In the genomic region with DNA sequence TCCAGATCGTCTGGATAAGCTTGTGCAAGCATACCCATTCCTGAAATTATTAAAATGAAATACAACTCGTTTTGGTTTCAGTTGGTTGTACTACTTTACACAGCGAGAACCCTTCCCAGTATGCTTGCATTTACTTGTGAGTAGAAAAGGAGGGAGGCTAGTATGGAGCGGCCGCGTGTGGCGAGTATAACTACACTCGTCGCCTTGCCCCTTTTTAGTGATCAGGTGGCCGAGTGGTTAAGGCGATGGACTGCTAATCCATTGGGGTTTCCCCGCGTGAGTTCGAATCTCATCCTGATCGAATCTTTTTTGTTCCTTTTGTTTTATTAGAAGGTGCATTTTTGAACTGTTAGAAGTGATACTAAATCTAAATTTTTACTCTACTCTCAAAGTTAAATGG, we compare ENCODE assay signal across 2 worm cellular contexts.
TF ChIP-seq lines count a peak whose summit lies in the region.

No protein-coding gene starts in this region.

TF ChIP-seq in whole organism, L1 larva, 84 proteins besides CTCF, POLR2A, EP300 and RAD21 (continued from another document):
- no peak for TF ChIP-seq ceh-8 (GFP tag; optimal IDR thresholded peaks at IDR 0.05; lab: Kevin White, UChicago)
- TF ChIP-seq nhr-28 (tag; optimal IDR thresholded peaks at IDR 0.05; lab: Kevin White, UChicago) = no peak
- peak in 1 of 2 experiments; percentile 31 for TF ChIP-seq lsy-2 (tag; optimal IDR thresholded peaks at IDR 0.05; lab: Kevin White, UChicago)
- peak; percentile 28 for TF ChIP-seq C16A3.4 (tag; optimal IDR thresholded peaks at IDR 0.05; lab: Kevin White, UChicago)
- TF ChIP-seq dsc-1 (tag; optimal IDR thresholded peaks at IDR 0.05; lab: Kevin White, UChicago) = peak; percentile 48
- TF ChIP-seq grh-1 (GFP tag; IDR thresholded peaks at IDR 0.05; lab: Robert Waterston, UW) = no peak
- no peak for TF ChIP-seq fkh-4 (tag; optimal IDR thresholded peaks at IDR 0.05; lab: Kevin White, UChicago; ENCODE audit: borderline replicate concordance)
- peak in 1 of 6 experiments; percentile 16 for TF ChIP-seq elt-3 (tag; optimal IDR thresholded peaks at IDR 0.05; lab: Kevin White, UChicago)
- TF ChIP-seq ztf-4 (tag; optimal IDR thresholded peaks at IDR 0.05; lab: Kevin White, UChicago) = no peak
- peak; percentile 6 for TF ChIP-seq efl-1 (optimal IDR thresholded peaks at IDR 0.05; lab: Kevin White, UChicago)
- peak in 1 of 2 experiments; percentile 59 for TF ChIP-seq efl-1 (GFP tag; optimal IDR thresholded peaks at IDR 0.05 in 1 of 2; lab: Kevin White, UChicago)
- peak; percentile 64 for TF ChIP-seq nhr-19 (GFP tag; conservative IDR thresholded peaks at IDR 0.05; lab: Robert Waterston, UW)
- TF ChIP-seq tbx-2 (tag; optimal IDR thresholded peaks at IDR 0.05; lab: Kevin White, UChicago) = peak; percentile 54
- TF ChIP-seq pax-3 (tag; optimal IDR thresholded peaks at IDR 0.05; lab: Kevin White, UChicago) = no peak
- TF ChIP-seq blmp-1 (tag; optimal IDR thresholded peaks at IDR 0.05; lab: Kevin White, UChicago) = no peak
- TF ChIP-seq unc-86 (tag; optimal IDR thresholded peaks at IDR 0.05; lab: Kevin White, UChicago) = peak; percentile 40
- no peak for TF ChIP-seq dpl-1 (GFP tag; optimal IDR thresholded peaks at IDR 0.05; lab: Kevin White, UChicago)
- no peak for TF ChIP-seq lin-39 (tag; optimal IDR thresholded peaks at IDR 0.05; lab: Kevin White, UChicago)
- TF ChIP-seq vab-15 (tag; optimal IDR thresholded peaks at IDR 0.05; lab: Kevin White, UChicago) = no peak
- no peak for TF ChIP-seq ceh-63 (GFP tag; optimal IDR thresholded peaks at IDR 0.05; lab: Kevin White, UChicago)
- TF ChIP-seq pag-3 (tag; optimal IDR thresholded peaks at IDR 0.05; lab: Kevin White, UChicago; ENCODE audit: borderline replicate concordance, insufficient read depth) = no peak
- TF ChIP-seq nhr-20 (tag; optimal IDR thresholded peaks at IDR 0.05; lab: Kevin White, UChicago) = peak; percentile 58
- no peak for TF ChIP-seq sup-37 (GFP tag; optimal IDR thresholded peaks at IDR 0.05; lab: Kevin White, UChicago)
- TF ChIP-seq C04F5.9 (tag; optimal IDR thresholded peaks at IDR 0.05; lab: Kevin White, UChicago) = no peak

TF ChIP-seq in whole organism, young adult, 124 proteins besides CTCF, POLR2A, EP300 and RAD21 (continued from another document):
- TF ChIP-seq Y53F4B.3 (GFP tag; IDR thresholded peaks at IDR 0.05; lab: Robert Waterston, UW) (peak; percentile 64; the same call in 1 of the 2 replicates), F39B2.1 (GFP tag; IDR thresholded peaks at IDR 0.05; lab: Robert Waterston, UW) (no peak), F49E8.2 (tag; optimal IDR thresholded peaks at IDR 0.05; lab: Kevin White, UChicago; ENCODE audit: insufficient read depth) (no peak), D2030.7 (GFP tag; IDR thresholded peaks at IDR 0.05; lab: Robert Waterston, UW) (peak; percentile 85), lsy-27 (tag; optimal IDR thresholded peaks at IDR 0.05; lab: Kevin White, UChicago; ENCODE audit: borderline replicate concordance, insufficient read depth) (peak; percentile 51), Y79H2A.3 (GFP tag; conservative IDR thresholded peaks at IDR 0.05; lab: Robert Waterston, UW) (peak; percentile 56; the same call in 1 of the 2 replicates), ama-1 (optimal IDR thresholded peaks at IDR 0.05; lab: Kevin White, UChicago) (no peak), ama-1 (GFP tag; optimal IDR thresholded peaks at IDR 0.05; lab: Kevin White, UChicago) (peak in 1 of 2 experiments; percentile 65), T07F8.4 (tag; optimal IDR thresholded peaks at IDR 0.05; lab: Kevin White, UChicago) (peak; percentile 83), gei-17 (GFP tag; optimal IDR thresholded peaks at IDR 0.05; lab: Kevin White, UChicago) (peak; percentile 36), lag-1 (GFP tag; IDR thresholded peaks at IDR 0.05; lab: Robert Waterston, UW) (no peak), pbrm-1 (GFP tag; IDR thresholded peaks at IDR 0.05; lab: Robert Waterston, UW) (peak; percentile 90), hlh-12 (tag; optimal IDR thresholded peaks at IDR 0.05; lab: Kevin White, UChicago) (no peak)
